Fruit fly (Drosophila melanogaster): ENCODE data around the gene dnt.

dnt gene

dm6 chr2L:19342018-19342417, 21.0 kb downstream of the dnt start (continued):
- no peak for TF ChIP-seq CG8281 (tag; optimal IDR thresholded peaks at IDR 0.05)
- peak; percentile 27 for TF ChIP-seq Asciz (GFP tag; optimal IDR thresholded peaks at IDR 0.05)
- TF ChIP-seq Bteb2 (GFP tag; optimal IDR thresholded peaks at IDR 0.05): no peak
- no peak for TF ChIP-seq ham (GFP tag; IDR thresholded peaks at IDR 0.05)
- TF ChIP-seq CG13287 (GFP tag; IDR thresholded peaks at IDR 0.05; ENCODE audit: partially characterized antibody): no peak
- peak; percentile 4 for TF ChIP-seq Atf3 (GFP tag; optimal IDR thresholded peaks at IDR 0.05)
- TF ChIP-seq prd (optimal IDR thresholded peaks at IDR 0.05): no peak
- peak; percentile 52; the same call in 1 of the 3 replicates for TF ChIP-seq prd (GFP tag; IDR thresholded peaks at IDR 0.05)
- peak; percentile 73 for TF ChIP-seq gem (tag; optimal IDR thresholded peaks at IDR 0.05)
- no peak for TF ChIP-seq MBD-R2 (GFP tag; IDR thresholded peaks at IDR 0.05)
- TF ChIP-seq cad (GFP tag; optimal IDR thresholded peaks at IDR 0.05): no peak
- TF ChIP-seq ems (GFP tag; optimal IDR thresholded peaks at IDR 0.05): no peak
- peak; percentile 49 for TF ChIP-seq PHDP (tag; optimal IDR thresholded peaks at IDR 0.05)
- no peak for TF ChIP-seq br (optimal IDR thresholded peaks at IDR 0.05)
- no peak for TF ChIP-seq CG1647 (GFP tag; optimal IDR thresholded peaks at IDR 0.05)
- TF ChIP-seq HLH4C (GFP tag; IDR thresholded peaks at IDR 0.05; ENCODE audit: partially characterized antibody): no peak
- no peak for TF ChIP-seq Nf-YC (tag; optimal IDR thresholded peaks at IDR 0.05)
- no peak for TF ChIP-seq bcd (GFP tag; optimal IDR thresholded peaks at IDR 0.05)
- TF ChIP-seq CG15696 (tag; optimal IDR thresholded peaks at IDR 0.05): peak; percentile 15
- TF ChIP-seq sima (GFP tag; optimal IDR thresholded peaks at IDR 0.05): no peak
- peak; percentile 10 for TF ChIP-seq CG8359 (GFP tag; optimal IDR thresholded peaks at IDR 0.05; ENCODE audit: borderline replicate concordance)
- no peak for TF ChIP-seq tna (GFP tag; IDR thresholded peaks at IDR 0.05; ENCODE audit: partially characterized antibody)
- TF ChIP-seq Med (GFP tag): peak; percentile 67
- no peak for TF ChIP-seq Ravus (GFP tag; IDR thresholded peaks at IDR 0.05)
- TF ChIP-seq CG10147 (GFP tag; optimal IDR thresholded peaks at IDR 0.05): no peak
- no peak for TF ChIP-seq en (GFP tag; optimal IDR thresholded peaks at IDR 0.05)
- no peak for TF ChIP-seq amos (GFP tag; IDR thresholded peaks at IDR 0.05; ENCODE audit: partially characterized antibody)
- no peak for TF ChIP-seq vfl (GFP tag; optimal IDR thresholded peaks at IDR 0.05)
- no peak for TF ChIP-seq toy (GFP tag; IDR thresholded peaks at IDR 0.05)
- peak; percentile 45; the same call in 1 of the 2 replicates for TF ChIP-seq H2.0 (GFP tag; IDR thresholded peaks at IDR 0.05)
- no peak for TF ChIP-seq CG2889 (GFP tag; IDR thresholded peaks at IDR 0.05)
- TF ChIP-seq CG10321 (GFP tag; IDR thresholded peaks at IDR 0.05): no peak
- TF ChIP-seq CG12659 (GFP tag; optimal IDR thresholded peaks at IDR 0.05): peak; percentile 1
- TF ChIP-seq zen (tag; optimal IDR thresholded peaks at IDR 0.05): no peak
- no peak for TF ChIP-seq ken (GFP tag; IDR thresholded peaks at IDR 0.05)
- peak; percentile 67 for TF ChIP-seq gsb-n (tag; optimal IDR thresholded peaks at IDR 0.05)
- no peak for TF ChIP-seq CG11560 (tag; IDR thresholded peaks at IDR 0.05)
- no peak for TF ChIP-seq usp (GFP tag; optimal IDR thresholded peaks at IDR 0.05)
- no peak for TF ChIP-seq CG18476 (GFP tag; optimal IDR thresholded peaks at IDR 0.05)
- TF ChIP-seq Ets97D (GFP tag; optimal IDR thresholded peaks at IDR 0.05): no peak
- TF ChIP-seq D (optimal IDR thresholded peaks at IDR 0.05): no peak
- TF ChIP-seq D (GFP tag; optimal IDR thresholded peaks at IDR 0.05): peak; percentile 62
- no peak for TF ChIP-seq Dref (GFP tag; IDR thresholded peaks at IDR 0.05)
- no peak for TF ChIP-seq NC2α (GFP tag; optimal IDR thresholded peaks at IDR 0.05)
- 0 out of 3 replicates have a peak, but pooled peaks have one; percentile 51 for TF ChIP-seq otp (GFP tag; IDR thresholded peaks at IDR 0.05)
- no peak for TF ChIP-seq CG11398 (GFP tag; optimal IDR thresholded peaks at IDR 0.05)
- TF ChIP-seq onecut (GFP tag; IDR thresholded peaks at IDR 0.05): peak; percentile 19; the same call in 1 of the 2 replicates
- TF ChIP-seq CG31365 (tag; optimal IDR thresholded peaks at IDR 0.05): no peak
- TF ChIP-seq sc (optimal IDR thresholded peaks at IDR 0.05): no peak
- peak; percentile 53 for TF ChIP-seq sc (GFP tag; optimal IDR thresholded peaks at IDR 0.05)
- TF ChIP-seq Side (GFP tag; optimal IDR thresholded peaks at IDR 0.05): no peak
- TF ChIP-seq tll (GFP tag; optimal IDR thresholded peaks at IDR 0.05): no peak
- TF ChIP-seq CG9797 (GFP tag; optimal IDR thresholded peaks at IDR 0.05): no peak

Measured in whole organism, embryonic.